Fruit fly (Drosophila melanogaster): ENCODE results near the gene CG4042.

The CG4042 gene

DNA sequence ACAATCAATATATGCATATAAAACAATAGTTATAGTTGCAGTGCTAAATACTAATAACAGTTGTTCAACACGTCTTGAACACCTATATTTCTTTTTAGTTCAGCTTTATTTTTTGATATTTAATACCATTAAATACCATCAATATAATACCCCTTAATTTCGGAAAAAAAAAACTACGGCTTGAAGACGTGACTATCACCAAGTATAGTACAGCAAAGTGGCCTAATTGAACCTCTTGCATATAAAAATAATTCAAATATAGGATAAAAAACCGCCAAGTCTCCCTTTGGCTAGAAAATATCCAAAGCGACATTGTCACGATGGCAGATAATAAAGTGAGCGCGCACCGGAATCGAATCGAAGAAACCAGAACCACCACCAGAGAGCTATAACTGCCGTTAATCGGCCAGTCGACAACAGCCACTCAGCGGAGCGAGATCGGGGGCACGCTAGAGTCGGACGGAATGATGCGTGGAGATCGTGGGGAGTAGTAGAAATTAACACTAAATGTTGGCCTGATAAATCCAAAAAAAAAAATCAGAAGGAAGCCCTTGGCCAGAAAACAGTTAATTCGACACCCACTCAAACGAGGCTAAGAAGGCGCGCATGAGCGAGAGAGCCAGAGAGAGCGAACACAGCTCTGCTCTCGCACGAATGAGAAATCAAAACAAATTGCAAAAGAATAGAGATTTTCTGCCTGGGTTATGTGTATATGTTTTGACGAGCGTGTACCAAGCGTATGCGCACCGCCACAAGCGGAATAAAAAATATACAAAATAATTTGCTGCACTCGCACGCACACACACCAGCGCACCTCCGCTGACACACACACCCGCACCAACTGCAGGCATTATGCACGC is 13.7 kb upstream of the CG4042 start (continued):
- TF ChIP-seq E2f2 (GFP tag; IDR thresholded peaks at IDR 0.05), result no peak; the same call in 1 of the 2 replicates
- TF ChIP-seq NfI (GFP tag; optimal IDR thresholded peaks at IDR 0.05), result peak; percentile 24
- TF ChIP-seq pita (GFP tag; optimal IDR thresholded peaks at IDR 0.05), result no peak
- peak; percentile 37 for TF ChIP-seq dmrt99B (tag; optimal IDR thresholded peaks at IDR 0.05)
- TF ChIP-seq nom (GFP tag; optimal IDR thresholded peaks at IDR 0.05), result peak; percentile 40
- TF ChIP-seq CG8765 (GFP tag; IDR thresholded peaks at IDR 0.05), result no peak
- TF ChIP-seq pho (GFP tag; optimal IDR thresholded peaks at IDR 0.05), result peak; percentile 44
- no peak for TF ChIP-seq tup (GFP tag; optimal IDR thresholded peaks at IDR 0.05)
- TF ChIP-seq br (optimal IDR thresholded peaks at IDR 0.05), result no peak
- TF ChIP-seq fd64A (GFP tag; optimal IDR thresholded peaks at IDR 0.05), result no peak
- peak; percentile 50 for TF ChIP-seq CG7839 (tag; optimal IDR thresholded peaks at IDR 0.05)
- TF ChIP-seq seq (GFP tag; IDR thresholded peaks at IDR 0.05), result peak; percentile 41; the same call in 1 of the 2 replicates
- TF ChIP-seq Lhr (GFP tag; optimal IDR thresholded peaks at IDR 0.05), result no peak
- TF ChIP-seq CG1832 (GFP tag; optimal IDR thresholded peaks at IDR 0.05), result no peak
- peak; percentile 49 for TF ChIP-seq CG10267 (tag; optimal IDR thresholded peaks at IDR 0.05)
- no peak for TF ChIP-seq GATAe (GFP tag; conservative IDR thresholded peaks at IDR 0.05)
- peak; percentile 2 for TF ChIP-seq Hmx (GFP tag; optimal IDR thresholded peaks at IDR 0.05)
- 0 out of 2 replicates have a peak, but pooled peaks have one; percentile 15 for TF ChIP-seq slbo (GFP tag; IDR thresholded peaks at IDR 0.05)
- no peak for TF ChIP-seq ase (GFP tag; IDR thresholded peaks at IDR 0.05)
- no peak for TF ChIP-seq CG2889 (GFP tag; IDR thresholded peaks at IDR 0.05)
- no peak for TF ChIP-seq CG31388 (GFP tag; optimal IDR thresholded peaks at IDR 0.05)
- no peak for TF ChIP-seq CG4707 (GFP tag; optimal IDR thresholded peaks at IDR 0.05)
- TF ChIP-seq odd (GFP tag; optimal IDR thresholded peaks at IDR 0.05), result peak; percentile 40
- no peak for TF ChIP-seq CG14667 (GFP tag; IDR thresholded peaks at IDR 0.05)
- TF ChIP-seq CG12236 (GFP tag; optimal IDR thresholded peaks at IDR 0.05), result no peak
- TF ChIP-seq fru (optimal IDR thresholded peaks at IDR 0.05), result no peak
- TF ChIP-seq CG1529 (GFP tag; optimal IDR thresholded peaks at IDR 0.05), result no peak
- TF ChIP-seq run (tag; optimal IDR thresholded peaks at IDR 0.05), result no peak
- TF ChIP-seq CG11560 (tag; IDR thresholded peaks at IDR 0.05), result no peak
- no peak for TF ChIP-seq tio (GFP tag; optimal IDR thresholded peaks at IDR 0.05)
- TF ChIP-seq Med (GFP tag), result peak; percentile 84
- peak; percentile 68 for TF ChIP-seq CG2678 (tag; optimal IDR thresholded peaks at IDR 0.05)
- TF ChIP-seq row (GFP tag; IDR thresholded peaks at IDR 0.05), result peak; percentile 93
- peak; percentile 58 for TF ChIP-seq gem (tag; optimal IDR thresholded peaks at IDR 0.05)
- TF ChIP-seq Sox102F (GFP tag; optimal IDR thresholded peaks at IDR 0.05), result no peak
- TF ChIP-seq Aef1 (GFP tag; IDR thresholded peaks at IDR 0.05), result no peak
- peak; percentile 57 for TF ChIP-seq Meics (GFP tag; optimal IDR thresholded peaks at IDR 0.05)
- peak; percentile 45; the same call in 1 of the 2 replicates for TF ChIP-seq Atf6 (GFP tag; IDR thresholded peaks at IDR 0.05)
- no peak for TF ChIP-seq CG11085 (GFP tag; IDR thresholded peaks at IDR 0.05)
- peak; percentile 92 for TF ChIP-seq grn (GFP tag; optimal IDR thresholded peaks at IDR 0.05)
- no peak for TF ChIP-seq CG18764 (GFP tag; optimal IDR thresholded peaks at IDR 0.05)
- TF ChIP-seq CG34224 (GFP tag; IDR thresholded peaks at IDR 0.05; ENCODE audit: partially characterized antibody), result peak; percentile 69
- TF ChIP-seq fd3F (GFP tag; optimal IDR thresholded peaks at IDR 0.05), result no peak
- TF ChIP-seq dpn (GFP tag; optimal IDR thresholded peaks at IDR 0.05), result peak; percentile 30 to 46
- peak; percentile 77; the same call in 2 of the 3 replicates for TF ChIP-seq CG17361 (GFP tag; IDR thresholded peaks at IDR 0.05)
- peak; percentile 0 for TF ChIP-seq CG8281 (tag; optimal IDR thresholded peaks at IDR 0.05)
- no peak; the same call in 2 of the 3 replicates for TF ChIP-seq tgo (GFP tag; IDR thresholded peaks at IDR 0.05)
- TF ChIP-seq wek (GFP tag; optimal IDR thresholded peaks at IDR 0.05), result no peak
- peak; percentile 71 for TF ChIP-seq chm (GFP tag; IDR thresholded peaks at IDR 0.05)
- no peak for TF ChIP-seq CG3726 (GFP tag; IDR thresholded peaks at IDR 0.05)

All from whole organism, embryonic.